Worm (Caenorhabditis elegans) whole organism, L2 larva: ENCODE results near the gene F01G10.4.
A peak's percentile ranks its signal among the peaks of the same experiment; 100 is the strongest.

Source experiments
- C34F6.9 ChIP-seq: fragments of 150-350 bp; optimal IDR thresholded peaks from 2 replicates; lab custom pipeline; 2014; ENCODE audit warnings: missing biosample characterization, missing genetic modification characterization
- aly-2 ChIP-seq: fragments of 150-350 bp; optimal IDR thresholded peaks from 2 replicates; lab custom pipeline; 2014; ENCODE audit warnings: missing biosample characterization, missing genetic modification characterization
- ama-1 ChIP-seq: fragments of 150-350 bp; optimal IDR thresholded peaks from 2 replicates; lab custom pipeline; 2018; ENCODE audit warnings: inconsistent platforms
- egl-27 ChIP-seq: sonication (generic microtip); optimal IDR thresholded peaks from 3 replicates; lab custom pipeline; 2017; ENCODE audit warnings: missing biosample characterization, missing genetic modification reagents, missing genetic modification characterization
- elt-3 ChIP-seq: sonication (generic microtip); optimal IDR thresholded peaks from 2 replicates; lab custom pipeline; 2017; ENCODE audit warnings: missing biosample characterization, missing genetic modification characterization
- nhr-12 ChIP-seq: fragments of 150-350 bp; optimal IDR thresholded peaks from 2 replicates; lab custom pipeline; 2014; ENCODE audit warnings: missing biosample characterization, missing genetic modification characterization
- nhr-237 ChIP-seq: fragments of 150-350 bp; optimal IDR thresholded peaks from 2 replicates; lab custom pipeline; 2014; ENCODE audit warnings: missing biosample characterization, missing genetic modification characterization
- sma-9 ChIP-seq, 2 experiments: fragments of 150-350 bp in 1 of 2; sonication (generic microtip) in 1 of 2; optimal IDR thresholded peaks; 2 replicates each; lab custom pipeline; 2014 to 2016; ENCODE audit warnings: missing genetic modification characterization in 2 of 2, mild to moderate bottlenecking in 1 of 2, missing biosample characterization in 1 of 2, missing compliant biosample characterization in 1 of 2, missing genetic modification reagents in 1 of 2, moderate library complexity in 1 of 2
- unc-62 ChIP-seq: fragments of 150-350 bp; optimal IDR thresholded peaks from 2 replicates; lab custom pipeline; 2014; ENCODE audit warnings: missing biosample characterization, missing genetic modification reagents, missing genetic modification characterization
- zag-1 ChIP-seq: fragments of 150-350 bp; optimal IDR thresholded peaks from 2 replicates; lab custom pipeline; 2014; ENCODE audit warnings: missing biosample characterization, missing genetic modification characterization
- ztf-4 ChIP-seq: fragments of 150-350 bp; optimal IDR thresholded peaks from 2 replicates; lab custom pipeline; 2014; ENCODE audit warnings: missing biosample characterization, missing genetic modification characterization

ce11 chrIV:10222122-10222589 lies 10.2 kb downstream of the F01G10.4 start, which contains the start of gene C24F3.2:
- TF ChIP-seq unc-62 (GFP tag; lab: Kevin White, UChicago) (no peak), nhr-237 (no peak), C34F6.9 (tag; lab: Kevin White, UChicago) (peak; percentile 81), ztf-4 (tag; lab: Kevin White, UChicago) (peak; percentile 14), egl-27 (peak; percentile 11), nhr-12 (tag; lab: Kevin White, UChicago) (no peak), elt-3 (no peak), zag-1 (tag; lab: Kevin White, UChicago) (no peak), aly-2 (tag; lab: Kevin White, UChicago) (no peak), sma-9 (GFP tag; optimal IDR thresholded peaks at IDR 0.05; lab: Kevin White, UChicago) (peak; percentile 39), sma-9 (tag; optimal IDR thresholded peaks at IDR 0.05; lab: Kevin White, UChicago) (no peak), ama-1 (lab: Kevin White, UChicago) (peak; percentile 24)
